Worm (Caenorhabditis elegans) whole organism, early embryonic: ENCODE measurements around the gene M199.134.

ENCODE experiments used
- B0310.2 ChIP-seq: sonication (generic microtip); optimal IDR thresholded peaks from 2 replicates; lab custom pipeline; 2016; ENCODE audit warnings: mild to moderate bottlenecking, missing genetic modification characterization, missing compliant biosample characterization
- F13C5.2 ChIP-seq: sonication (generic microtip); optimal IDR thresholded peaks from 2 replicates; lab custom pipeline; 2017; ENCODE audit warnings: mild to moderate bottlenecking, missing genetic modification characterization, inconsistent platforms, missing compliant biosample characterization
- ama-1 ChIP-seq: fragments of 150-350 bp; optimal IDR thresholded peaks from 2 replicates; lab custom pipeline; 2014
- ets-7 ChIP-seq: sonication (generic microtip); optimal IDR thresholded peaks from 2 replicates; lab custom pipeline; 2016; ENCODE audit warnings: missing genotype, missing genetic modification characterization, missing compliant biosample characterization
- flt-1 ChIP-seq: fragments of 200-800 bp; sonication (Bioruptor generic); IDR thresholded peaks from 2 replicates; pipeline ENCODE4 v1.3.6; 2022; ENCODE audit warnings: missing genetic modification characterization, missing compliant biosample characterization
- hmg-4 ChIP-seq: fragments of 200-800 bp; sonication (Bioruptor generic); optimal IDR thresholded peaks from 2 replicates; lab custom pipeline; 2018; ENCODE audit warnings: mild to moderate bottlenecking, missing genetic modification characterization, missing compliant biosample characterization
- hnd-1 ChIP-seq: sonication (generic microtip); optimal IDR thresholded peaks from 2 replicates; lab custom pipeline; 2016; ENCODE audit warnings: missing genetic modification characterization, missing compliant biosample characterization
- pes-1 ChIP-seq: fragments of 200-800 bp; sonication (Bioruptor generic); IDR thresholded peaks from 2 replicates; pipeline ENCODE4 v1.3.6; 2022; ENCODE audit warnings: missing genetic modification reagents, missing genetic modification characterization, missing compliant biosample characterization
- scrt-1 ChIP-seq: fragments of 200-800 bp; sonication (Bioruptor generic); IDR thresholded peaks from 2 replicates; pipeline ENCODE4 v1.3.6; 2022; ENCODE audit warnings: missing genetic modification characterization, missing compliant biosample characterization

DNA sequence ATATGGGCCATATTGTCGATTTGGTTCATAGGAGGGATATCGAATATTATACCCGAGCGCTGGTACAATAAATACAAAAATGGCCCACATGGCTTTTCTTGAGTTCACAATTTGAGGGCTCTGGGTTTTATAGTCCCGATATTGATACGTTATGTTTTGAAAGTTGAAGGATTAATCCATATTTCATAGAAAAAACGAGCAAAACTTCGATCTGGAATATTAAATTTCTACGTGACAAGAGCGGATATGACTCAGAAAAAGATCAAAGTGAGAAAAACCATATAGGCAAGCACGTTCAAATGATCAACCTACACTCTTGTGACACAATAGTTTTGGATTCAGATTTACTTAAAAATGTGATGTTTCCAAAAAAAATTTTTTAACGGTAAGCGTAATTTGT, 18.7 kb upstream of the M199.134 start, which contains the start of gene col-135:
- TF ChIP-seq B0310.2 (tag; lab: Kevin White, UChicago) = no peak
- TF ChIP-seq hnd-1 (tag; lab: Kevin White, UChicago) = no peak
- TF ChIP-seq flt-1 (GFP tag; lab: Robert Waterston, UW) = no peak
- TF ChIP-seq ama-1 (lab: Kevin White, UChicago) = no peak
- no peak for TF ChIP-seq ets-7 (tag; lab: Kevin White, UChicago)
- TF ChIP-seq hmg-4 = no peak
- TF ChIP-seq pes-1 (GFP tag; lab: Robert Waterston, UW) = no peak
- no peak for TF ChIP-seq F13C5.2 (tag; lab: Kevin White, UChicago)
- TF ChIP-seq scrt-1 = no peak
